Fruit fly (Drosophila melanogaster) whole organism, prepupa: Measurements from ENCODE around the gene CG8051.

Experiments
- CG10669 ChIP-seq: fragments of 200-800 bp; sonication (Bioruptor generic); optimal IDR thresholded peaks from 3 replicates; lab custom pipeline; 2018; ENCODE audit warnings: missing biosample characterization, mild to moderate bottlenecking, missing genetic modification characterization, moderate library complexity
- CG11294 ChIP-seq: fragments of 200-800 bp; sonication (Bioruptor generic); IDR thresholded peaks from 2 replicates; pipeline ENCODE4 v1.3.6; 2022; ENCODE audit warnings: missing biosample characterization, missing genetic modification characterization
- CG1621 ChIP-seq: fragments of 200-800 bp; sonication (Bioruptor generic); optimal IDR thresholded peaks from 3 replicates; lab custom pipeline; 2018; ENCODE audit warnings: missing biosample characterization, mild to moderate bottlenecking, missing genetic modification characterization
- CG16779 ChIP-seq: fragments of 200-800 bp; sonication (Bioruptor generic); optimal IDR thresholded peaks from 3 replicates; lab custom pipeline; 2017; ENCODE audit warnings: missing biosample characterization, mild to moderate bottlenecking, missing genetic modification characterization
- CG3032 ChIP-seq: fragments of 200-800 bp; optimal IDR thresholded peaks from 2 replicates; lab custom pipeline; 2019; ENCODE audit warnings: missing biosample characterization, mild to moderate bottlenecking, missing genetic modification characterization, moderate library complexity
- CG32006 ChIP-seq: fragments of 200-800 bp; sonication (Bioruptor generic); optimal IDR thresholded peaks from 3 replicates; lab custom pipeline; 2017; ENCODE audit warnings: missing biosample characterization, mild to moderate bottlenecking, missing genetic modification characterization
- CG34406 ChIP-seq: fragments of 200-800 bp; sonication (Bioruptor generic); optimal IDR thresholded peaks from 3 replicates; lab custom pipeline; 2016; ENCODE audit warnings: missing biosample characterization, missing genetic modification characterization
- CG4318 ChIP-seq: fragments of 200-800 bp; sonication (Bioruptor generic); optimal IDR thresholded peaks from 3 replicates; lab custom pipeline; 2017; ENCODE audit warnings: missing biosample characterization, mild to moderate bottlenecking, missing genetic modification characterization
- CG6276 ChIP-seq: fragments of 200-800 bp; sonication (Bioruptor generic); optimal IDR thresholded peaks from 2 replicates; lab custom pipeline; 2017; ENCODE audit warnings: missing biosample characterization, mild to moderate bottlenecking, missing genetic modification characterization
- CG6792 ChIP-seq: fragments of 200-800 bp; sonication (Bioruptor generic); optimal IDR thresholded peaks from 3 replicates; lab custom pipeline; 2016; ENCODE audit warnings: missing biosample characterization, missing genetic modification characterization
- CG6808 ChIP-seq: fragments of 200-800 bp; sonication (Bioruptor generic); optimal IDR thresholded peaks from 3 replicates; lab custom pipeline; 2017; ENCODE audit warnings: missing biosample characterization, missing genetic modification characterization, mild to moderate bottlenecking, moderate library complexity, missing genetic modification reagents
- CG6854 ChIP-seq: fragments of 200-800 bp; sonication (Bioruptor generic); optimal IDR thresholded peaks from 2 replicates; lab custom pipeline; 2017; ENCODE audit warnings: missing biosample characterization, mild to moderate bottlenecking, missing genetic modification characterization
- CG8119 ChIP-seq: fragments of 200-800 bp; sonication (Bioruptor generic); IDR thresholded peaks from 3 replicates; pipeline ENCODE4 v1.3.6; 2022; ENCODE audit warnings: missing biosample characterization, missing genetic modification characterization
- CG8319 ChIP-seq: fragments of 200-800 bp; sonication (Bioruptor generic); optimal IDR thresholded peaks from 3 replicates; lab custom pipeline; 2016; ENCODE audit warnings: missing biosample characterization, missing genetic modification characterization
- CG9139 ChIP-seq: fragments of 200-800 bp; sonication (Bioruptor generic); optimal IDR thresholded peaks from 3 replicates; lab custom pipeline; 2017; ENCODE audit warnings: missing biosample characterization, mild to moderate bottlenecking, missing genetic modification characterization
- Eip75B ChIP-seq: fragments of 200-800 bp; sonication (Bioruptor generic); optimal IDR thresholded peaks from 3 replicates; lab custom pipeline; 2016; ENCODE audit warnings: missing biosample characterization, missing genetic modification characterization
- Eip78C ChIP-seq: fragments of 200-800 bp; sonication (Bioruptor generic); peaks from one replicate; lab custom pipeline; 2016; ENCODE audit warnings: missing biosample characterization, missing genetic modification characterization
- Eip93F ChIP-seq: fragments of 200-800 bp; sonication (Bioruptor generic); optimal IDR thresholded peaks from 2 replicates; lab custom pipeline; 2016; ENCODE audit warnings: missing biosample characterization, mild to moderate bottlenecking, missing genetic modification characterization
- Ets21C ChIP-seq: fragments of 200-800 bp; sonication (Bioruptor generic); optimal IDR thresholded peaks from 3 replicates; lab custom pipeline; 2016; ENCODE audit warnings: missing biosample characterization, missing genetic modification characterization
- Gug ChIP-seq: fragments of 200-800 bp; sonication (Bioruptor generic); IDR thresholded peaks from 2 replicates; pipeline ENCODE4 v1.3.6; 2022; ENCODE audit warnings: missing biosample characterization, missing genetic modification characterization
- Hr38 ChIP-seq: sonication (Bioruptor generic); optimal IDR thresholded peaks from 2 replicates; lab custom pipeline; 2016; ENCODE audit warnings: missing biosample characterization, missing genetic modification characterization
- Hr39 ChIP-seq: fragments of 200-800 bp; sonication (Bioruptor generic); optimal IDR thresholded peaks from 2 replicates; lab custom pipeline; 2016; ENCODE audit warnings: missing biosample characterization, missing genetic modification characterization
- Hr4 ChIP-seq: fragments of 200-800 bp; sonication (Bioruptor generic); optimal IDR thresholded peaks from 3 replicates; lab custom pipeline; 2016; ENCODE audit warnings: missing biosample characterization, missing genetic modification characterization
- OdsH ChIP-seq: fragments of 200-800 bp; sonication (Bioruptor generic); optimal IDR thresholded peaks from 3 replicates; lab custom pipeline; 2016; ENCODE audit warnings: missing biosample characterization, missing genetic modification characterization
- Smox ChIP-seq: fragments of 200-800 bp; sonication (Bioruptor generic); optimal IDR thresholded peaks from 3 replicates; lab custom pipeline; 2016; ENCODE audit warnings: missing biosample characterization, missing genetic modification characterization
- Sox15 ChIP-seq: fragments of 200-800 bp; sonication (Bioruptor generic); optimal IDR thresholded peaks from 3 replicates; lab custom pipeline; 2016; ENCODE audit warnings: missing biosample characterization, missing genetic modification characterization
- acj6 ChIP-seq: fragments of 200-800 bp; sonication (Bioruptor generic); optimal IDR thresholded peaks from 3 replicates; lab custom pipeline; 2016; ENCODE audit warnings: missing biosample characterization, missing genetic modification characterization
- cyc ChIP-seq: fragments of 200-800 bp; sonication (Bioruptor generic); optimal IDR thresholded peaks from 3 replicates; lab custom pipeline; 2016; ENCODE audit warnings: missing biosample characterization, missing genetic modification characterization
- dsx ChIP-seq: fragments of 200-800 bp; optimal IDR thresholded peaks from 3 replicates; lab custom pipeline; 2019; ENCODE audit warnings: missing biosample characterization, mild to moderate bottlenecking, missing genetic modification characterization, moderate library complexity; ENCODE audit not compliant: poor library complexity, severe bottlenecking
- eg ChIP-seq: fragments of 200-800 bp; sonication (Bioruptor generic); IDR thresholded peaks from 3 replicates; pipeline ENCODE4 v1.3.6; 2022; ENCODE audit warnings: missing biosample characterization, missing genetic modification characterization
- esn ChIP-seq: fragments of 200-800 bp; sonication (Bioruptor generic); optimal IDR thresholded peaks from 2 replicates; lab custom pipeline; 2016; ENCODE audit warnings: missing biosample characterization, mild to moderate bottlenecking, missing genetic modification characterization, moderate library complexity
- fkh ChIP-seq: fragments of 200-800 bp; sonication (Bioruptor generic); optimal IDR thresholded peaks from 3 replicates; lab custom pipeline; 2017; ENCODE audit warnings: missing biosample characterization, mild to moderate bottlenecking, missing genetic modification characterization, moderate library complexity
- lz ChIP-seq: fragments of 200-800 bp; sonication (Bioruptor generic); optimal IDR thresholded peaks from 3 replicates; lab custom pipeline; 2016; ENCODE audit warnings: missing biosample characterization, missing genetic modification characterization
- pdm3 ChIP-seq: fragments of 200-800 bp; sonication (Bioruptor generic); optimal IDR thresholded peaks from 3 replicates; lab custom pipeline; 2016; ENCODE audit warnings: missing biosample characterization, missing genetic modification characterization
- salr ChIP-seq, 2 experiments: fragments of 200-800 bp; sonication (Bioruptor generic); optimal IDR thresholded peaks; 3 replicates each; lab custom pipeline; 2016 to 2018; ENCODE audit warnings: missing biosample characterization in 2 of 2, missing genetic modification characterization in 2 of 2, mild to moderate bottlenecking in 1 of 2
- spab ChIP-seq: fragments of 200-800 bp; sonication (Bioruptor generic); optimal IDR thresholded peaks from 2 replicates; lab custom pipeline; 2017; ENCODE audit warnings: missing biosample characterization, mild to moderate bottlenecking, missing genetic modification characterization, missing genetic modification reagents
- ss ChIP-seq, 2 experiments: fragments of 200-800 bp; sonication (Bioruptor generic); optimal IDR thresholded peaks; 2 replicates in 1 of 2; 3 replicates in 1 of 2; lab custom pipeline; 2017 to 2018; ENCODE audit warnings: mild to moderate bottlenecking in 2 of 2, missing biosample characterization in 2 of 2, missing genetic modification characterization in 2 of 2, moderate library complexity in 1 of 2
- vri ChIP-seq: fragments of 200-800 bp; sonication (Bioruptor generic); optimal IDR thresholded peaks from 3 replicates; lab custom pipeline; 2016; ENCODE audit warnings: missing biosample characterization, mild to moderate bottlenecking, missing genetic modification characterization

CG8051 gene

DNA sequence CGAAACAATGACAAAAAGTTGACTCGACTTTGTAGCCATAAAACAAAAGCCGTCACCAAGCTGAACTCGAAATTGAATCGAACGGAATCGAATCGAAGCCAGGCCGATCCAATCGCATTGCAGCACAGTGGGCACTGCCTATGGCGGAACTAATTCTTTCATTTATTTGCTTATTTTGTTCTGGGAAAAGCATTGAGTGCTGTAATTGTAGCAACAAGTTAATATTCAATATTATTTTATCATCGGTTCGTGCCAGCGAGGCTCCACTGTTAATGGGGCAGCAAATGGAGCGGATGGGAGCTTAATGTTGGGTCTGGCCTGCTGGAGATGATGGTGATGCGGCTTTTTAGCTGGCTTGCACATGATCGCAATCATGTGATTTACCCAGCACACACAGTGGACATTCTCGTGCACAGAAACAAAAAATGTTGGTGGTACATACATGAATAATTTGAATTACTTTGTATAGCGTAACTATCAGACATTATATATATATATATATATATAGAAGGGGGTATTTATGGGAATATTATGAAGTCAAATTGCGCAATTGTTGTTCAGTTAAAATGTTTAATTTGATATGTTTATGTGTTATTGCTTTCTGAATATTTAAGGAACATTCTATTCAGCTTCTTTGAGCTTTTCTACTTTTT, 18.3 kb downstream of the CG8051 start (continued):
- TF ChIP-seq salr (GFP tag; optimal IDR thresholded peaks at IDR 0.05; lab: Kevin White, UChicago), result peak; percentile 61 to 94
- peak; percentile 98 for TF ChIP-seq pdm3
- TF ChIP-seq CG6854, result peak; percentile 97
- TF ChIP-seq Eip78C, result peak; percentile 99
- TF ChIP-seq spab, result peak; percentile 92
- peak; percentile 94 for TF ChIP-seq CG6808
- peak; percentile 92 for TF ChIP-seq Gug (GFP tag; lab: Robert Waterston, UW)
- TF ChIP-seq CG16779, result peak; percentile 89
- peak; percentile 94 to 97 for TF ChIP-seq ss (GFP tag; optimal IDR thresholded peaks at IDR 0.05; lab: Kevin White, UChicago)
- TF ChIP-seq Hr4, result peak; percentile 95
- TF ChIP-seq CG6792 (GFP tag; lab: Kevin White, UChicago), result peak; percentile 98
- peak; percentile 91 for TF ChIP-seq CG6276 (GFP tag; lab: Kevin White, UChicago)
- peak; percentile 95 for TF ChIP-seq CG34406 (GFP tag; lab: Kevin White, UChicago)
- TF ChIP-seq cyc (GFP tag; lab: Kevin White, UChicago), result peak; percentile 99
- peak; percentile 97 for TF ChIP-seq eg
- peak; percentile 96 for TF ChIP-seq acj6
- peak; percentile 95 for TF ChIP-seq CG1621 (tag; lab: Kevin White, UChicago)
- TF ChIP-seq dsx, result peak; percentile 96
- TF ChIP-seq CG3032 (tag; lab: Kevin White, UChicago), result peak; percentile 93
- TF ChIP-seq lz (GFP tag; lab: Kevin White, UChicago), result peak; percentile 98
- peak; percentile 97 for TF ChIP-seq CG10669 (GFP tag; lab: Kevin White, UChicago)
- TF ChIP-seq Hr38 (GFP tag; lab: Kevin White, UChicago), result peak; percentile 81
- no peak for TF ChIP-seq fkh
- TF ChIP-seq esn, result peak; percentile 98
- peak; percentile 97 for TF ChIP-seq Sox15 (GFP tag; lab: Kevin White, UChicago)
- TF ChIP-seq Ets21C (GFP tag; lab: Kevin White, UChicago), result peak; percentile 97
- TF ChIP-seq Eip75B (GFP tag; lab: Kevin White, UChicago), result peak; percentile 96
- peak; percentile 87 for TF ChIP-seq CG4318 (GFP tag; lab: Kevin White, UChicago)
- peak; percentile 94 for TF ChIP-seq CG9139 (GFP tag; lab: Kevin White, UChicago)
- TF ChIP-seq Smox (GFP tag; lab: Kevin White, UChicago), result peak; percentile 97
- TF ChIP-seq OdsH (GFP tag; lab: Kevin White, UChicago), result peak; percentile 96
- TF ChIP-seq CG32006 (GFP tag; lab: Kevin White, UChicago), result peak; percentile 93

- no peak for TF ChIP-seq Hr39 (GFP tag; lab: Kevin White, UChicago)
- no peak for TF ChIP-seq CG8319 (GFP tag; lab: Kevin White, UChicago)
- no peak for TF ChIP-seq CG11294 (GFP tag; lab: Robert Waterston, UW)
- peak; percentile 30 for TF ChIP-seq CG6854
- peak; percentile 23 for TF ChIP-seq Eip78C
- no peak for TF ChIP-seq CG8119
- peak; percentile 12 to 15 for TF ChIP-seq ss (GFP tag; optimal IDR thresholded peaks at IDR 0.05; lab: Kevin White, UChicago)
- no peak for TF ChIP-seq OdsH (GFP tag; lab: Kevin White, UChicago)
- peak; percentile 18 for TF ChIP-seq vri (GFP tag; lab: Kevin White, UChicago)
- TF ChIP-seq, all 60 proteins: peak for 4
Measured at dm6 chrX:19287784-19288183, 19.9 kb downstream of the CG8051 start.

DNA sequence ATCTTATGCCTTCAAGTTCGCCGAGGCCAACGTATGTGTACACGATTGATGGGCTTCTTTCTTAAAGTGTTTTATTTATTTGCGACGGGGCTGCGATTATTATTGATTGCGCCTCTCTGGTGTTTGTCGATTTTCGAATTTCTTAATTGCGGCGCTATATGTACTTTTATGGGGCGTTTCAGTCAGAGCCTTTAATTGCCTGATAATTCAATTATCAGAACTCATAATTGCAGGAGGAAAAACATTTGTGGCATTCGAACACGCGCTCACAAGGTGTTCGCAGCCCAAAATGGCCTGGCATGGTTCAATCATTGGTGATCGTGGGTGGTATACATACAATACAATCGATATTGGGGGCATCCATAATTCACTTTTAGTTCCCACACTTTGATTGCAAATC, 21.5 kb downstream of the CG8051 start:
- TF ChIP-seq CG6276 (GFP tag; lab: Kevin White, UChicago) (no peak), Eip93F (GFP tag; lab: Kevin White, UChicago) (peak; percentile 52)
- TF ChIP-seq, all 60 proteins: peak for 1
